Worm (Caenorhabditis elegans) whole organism, L2 larva: Measurements from ENCODE around the gene B0303.4.

ENCODE experiments used
- dmd-4 ChIP-seq: sonication (generic microtip); optimal IDR thresholded peaks from 2 replicates; lab custom pipeline; 2017; ENCODE audit warnings: missing biosample characterization, missing genetic modification characterization
- egl-27 ChIP-seq: sonication (generic microtip); optimal IDR thresholded peaks from 3 replicates; lab custom pipeline; 2017; ENCODE audit warnings: missing biosample characterization, missing genetic modification reagents, missing genetic modification characterization
- lin-39 ChIP-seq: fragments of 150-350 bp; optimal IDR thresholded peaks from 2 replicates; lab custom pipeline; 2014; ENCODE audit warnings: missing biosample characterization, missing genetic modification reagents, missing genetic modification characterization
- nhr-12 ChIP-seq: fragments of 150-350 bp; optimal IDR thresholded peaks from 2 replicates; lab custom pipeline; 2014; ENCODE audit warnings: missing biosample characterization, missing genetic modification characterization
- nhr-237 ChIP-seq: fragments of 150-350 bp; optimal IDR thresholded peaks from 2 replicates; lab custom pipeline; 2014; ENCODE audit warnings: missing biosample characterization, missing genetic modification characterization
- snpc-4 ChIP-seq: fragments of 150-350 bp; optimal IDR thresholded peaks from 2 replicates; lab custom pipeline; 2014; ENCODE audit warnings: missing biosample characterization, missing genetic modification characterization
- unc-39 ChIP-seq: fragments of 150-350 bp; optimal IDR thresholded peaks from 2 replicates; lab custom pipeline; 2014; ENCODE audit warnings: missing biosample characterization, missing genetic modification characterization
- unc-62 ChIP-seq: fragments of 150-350 bp; optimal IDR thresholded peaks from 2 replicates; lab custom pipeline; 2014; ENCODE audit warnings: missing biosample characterization, missing genetic modification reagents, missing genetic modification characterization
- zag-1 ChIP-seq: fragments of 150-350 bp; optimal IDR thresholded peaks from 2 replicates; lab custom pipeline; 2014; ENCODE audit warnings: missing biosample characterization, missing genetic modification characterization

DNA sequence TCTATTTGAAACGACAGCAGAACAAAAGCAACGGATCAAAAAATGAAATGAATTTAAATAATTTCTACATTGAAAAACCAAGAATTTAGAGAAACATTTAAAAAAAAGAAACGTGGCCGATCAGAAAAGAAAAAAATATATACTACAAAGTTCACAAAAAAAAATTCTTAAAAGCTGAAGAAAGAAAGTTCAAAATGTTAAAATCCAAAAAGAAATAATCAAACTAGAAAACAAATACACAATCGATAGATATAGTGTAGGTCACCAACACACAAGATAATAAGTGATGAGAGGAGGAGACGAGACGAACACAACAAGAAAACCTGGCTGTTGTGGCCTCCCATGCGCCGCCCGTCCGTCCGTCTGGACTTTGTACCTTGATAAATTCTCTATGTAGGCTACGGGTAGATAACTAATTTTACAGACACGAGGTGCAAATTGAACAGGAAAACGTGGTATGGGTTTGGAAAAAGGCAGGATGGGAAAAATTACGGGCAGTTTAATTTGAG, 1.2 kb upstream of the B0303.4 start, which contains the start of gene hadb-1:
- no peak for TF ChIP-seq zag-1 (tag; lab: Kevin White, UChicago)
- TF ChIP-seq dmd-4 (tag; lab: Kevin White, UChicago), result no peak
- no peak for TF ChIP-seq nhr-237 (tag; lab: Kevin White, UChicago)
- TF ChIP-seq snpc-4, result no peak
- no peak for TF ChIP-seq egl-27 (tag; lab: Kevin White, UChicago)
- no peak for TF ChIP-seq unc-39
- TF ChIP-seq lin-39 (tag; lab: Kevin White, UChicago), result no peak
- TF ChIP-seq unc-62, result no peak
- no peak for TF ChIP-seq nhr-12 (tag; lab: Kevin White, UChicago)
